Worm (Caenorhabditis elegans) whole organism, young adult: Measurements from ENCODE around the gene fbxa-51.
A peak's percentile ranks its signal among the peaks of the same experiment; 100 is the strongest.
"Not testable (repeated sequence)": the region's sequence is repeated elsewhere in the genome, so short reads cannot be mapped to it uniquely, and the experiment has no call there.

Experiments
- B0261.1 ChIP-seq: sonication (generic microtip); optimal IDR thresholded peaks from 2 replicates; lab custom pipeline; 2016; ENCODE audit warnings: mild to moderate bottlenecking, missing genetic modification characterization, moderate library complexity, missing compliant biosample characterization
- C17E4.6 ChIP-seq: fragments of 200-800 bp; sonication (Bioruptor generic); IDR thresholded peaks from 2 replicates; pipeline ENCODE4 v1.3.6; 2022; ENCODE audit warnings: missing genetic modification reagents, missing genetic modification characterization, missing compliant biosample characterization
- D2030.7 ChIP-seq: fragments of 200-800 bp; sonication (Bioruptor generic); IDR thresholded peaks from 2 replicates; pipeline ENCODE4 v1.3.6; 2022; ENCODE audit warnings: missing genetic modification reagents, missing genetic modification characterization, missing compliant biosample characterization
- Y79H2A.3 ChIP-seq: fragments of 200-800 bp; sonication (Bioruptor generic); conservative IDR thresholded peaks from 2 replicates; pipeline ENCODE4 v1.3.6; 2022; ENCODE audit warnings: missing genetic modification reagents, missing genetic modification characterization, missing compliant biosample characterization
- ZK185.1 ChIP-seq: sonication (generic microtip); optimal IDR thresholded peaks from 2 replicates; lab custom pipeline; 2016; ENCODE audit warnings: mild to moderate bottlenecking, missing genetic modification characterization, missing compliant biosample characterization; ENCODE audit not compliant: poor library complexity, severe bottlenecking
- aptf-3 ChIP-seq: fragments of 200-800 bp; sonication (Bioruptor generic); IDR thresholded peaks from 2 replicates; pipeline ENCODE4 v1.3.6; 2022; ENCODE audit warnings: missing genetic modification characterization, missing compliant biosample characterization
- athp-1 ChIP-seq: sonication (generic microtip); optimal IDR thresholded peaks from 2 replicates; lab custom pipeline; 2017; ENCODE audit warnings: mild to moderate bottlenecking, missing genetic modification characterization, missing compliant biosample characterization
- cebp-1 ChIP-seq, 2 experiments: fragments of 200-800 bp in 1 of 2; sonication (Bioruptor generic) in 1 of 2; sonication (generic microtip) in 1 of 2; IDR thresholded peaks in 1 of 2; optimal IDR thresholded peaks in 1 of 2; 2 replicates each; pipeline versions ENCODE4 v1.3.6 to Lab custom; 2017 to 2022; ENCODE audit warnings: missing compliant biosample characterization in 2 of 2, missing genetic modification characterization in 2 of 2, mild to moderate bottlenecking in 1 of 2, missing genetic modification reagents in 1 of 2, moderate library complexity in 1 of 2
- ceh-100 ChIP-seq: fragments of 200-800 bp; sonication (Bioruptor generic); IDR thresholded peaks from 2 replicates; pipeline ENCODE4 v1.3.6; 2022; ENCODE audit warnings: missing genetic modification reagents, missing genetic modification characterization, missing compliant biosample characterization
- ceh-91 ChIP-seq: fragments of 200-800 bp; sonication (Bioruptor generic); IDR thresholded peaks from 2 replicates; pipeline ENCODE4 v1.3.6; 2022; ENCODE audit warnings: missing genetic modification reagents, missing genetic modification characterization, missing compliant biosample characterization
- egrh-3 ChIP-seq: fragments of 200-800 bp; sonication (Bioruptor generic); IDR thresholded peaks from 2 replicates; pipeline ENCODE4 v1.3.6; 2022; ENCODE audit warnings: missing genetic modification reagents, missing genetic modification characterization, missing compliant biosample characterization
- hrde-1 ChIP-seq: sonication (generic microtip); optimal IDR thresholded peaks from 2 replicates; lab custom pipeline; 2016; ENCODE audit warnings: missing genetic modification characterization, mild to moderate bottlenecking, missing compliant biosample characterization, moderate library complexity, missing genotype, missing genetic modification reagents, borderline replicate concordance
- lag-1 ChIP-seq: fragments of 200-800 bp; sonication (Bioruptor generic); IDR thresholded peaks from 2 replicates; pipeline ENCODE4 v1.3.6; 2022; ENCODE audit warnings: missing genetic modification reagents, missing genetic modification characterization, missing compliant biosample characterization
- lin-26 ChIP-seq: fragments of 200-800 bp; sonication (Bioruptor generic); IDR thresholded peaks from 2 replicates; pipeline ENCODE4 v1.3.6; 2022; ENCODE audit warnings: missing genetic modification reagents, missing genetic modification characterization, missing compliant biosample characterization
- lin-35 ChIP-seq, 3 experiments: fragments of 150-350 bp in 2 of 3; sonication (generic microtip) in 1 of 3; optimal IDR thresholded peaks; 2 replicates each; lab custom pipeline; 2014 to 2018; ENCODE audit warnings: missing biosample characterization in 3 of 3, missing genetic modification characterization in 3 of 3, missing genetic modification reagents in 3 of 3
- lsl-1 ChIP-seq: fragments of 200-800 bp; sonication (Bioruptor generic); optimal IDR thresholded peaks from 2 replicates; lab custom pipeline; 2018; ENCODE audit warnings: mild to moderate bottlenecking, missing genetic modification characterization, moderate library complexity, missing compliant biosample characterization
- madf-6 ChIP-seq: fragments of 200-800 bp; sonication (Bioruptor generic); IDR thresholded peaks from 2 replicates; pipeline ENCODE4 v1.3.6; 2022; ENCODE audit warnings: missing genetic modification reagents, missing genetic modification characterization, missing compliant biosample characterization
- rpc-1 ChIP-seq, 2 experiments: fragments of 150-350 bp in 1 of 2; sonication (generic microtip) in 1 of 2; optimal IDR thresholded peaks; 2 replicates each; lab custom pipeline; 2014 to 2018; ENCODE audit warnings: missing biosample characterization in 1 of 2, missing genetic modification characterization in 1 of 2, missing genetic modification reagents in 1 of 2, missing genotype in 1 of 2
- sdz-38 ChIP-seq: sonication (generic microtip); optimal IDR thresholded peaks from 2 replicates; lab custom pipeline; 2016; ENCODE audit warnings: missing genotype, missing genetic modification characterization, missing compliant biosample characterization
- snpc-3.4 ChIP-seq: sonication (generic microtip); optimal IDR thresholded peaks from 2 replicates; lab custom pipeline; 2017; ENCODE audit warnings: missing genetic modification characterization, mild to moderate bottlenecking, missing compliant biosample characterization, antibody characterized with exemption, moderate library complexity, missing genotype, missing genetic modification reagents
- tbp1 ChIP-seq: fragments of 200-800 bp; sonication (Bioruptor generic); optimal IDR thresholded peaks from 2 replicates; lab custom pipeline; 2018; ENCODE audit warnings: mild to moderate bottlenecking, missing genetic modification characterization, missing compliant biosample characterization
- zfh-2 ChIP-seq: fragments of 200-800 bp; sonication (Bioruptor generic); conservative IDR thresholded peaks from 2 replicates; pipeline ENCODE4 v1.3.6; 2022; ENCODE audit warnings: missing genetic modification reagents, missing genetic modification characterization, missing compliant biosample characterization

The fbxa-51 gene

ce11 chrIII:1004464-1004863 is 42.4 kb downstream of the fbxa-51 start:
- TF ChIP-seq egrh-3 (no peak), sdz-38 (tag; lab: Kevin White, UChicago) (no peak), ceh-100 (GFP tag; lab: Robert Waterston, UW) (no peak), cebp-1 (GFP tag; IDR thresholded peaks at IDR 0.05; lab: Robert Waterston, UW) (peak; percentile 57; the same call in 1 of the 2 replicates), cebp-1 (tag; optimal IDR thresholded peaks at IDR 0.05; lab: Kevin White, UChicago) (peak; percentile 92), ZK185.1 (tag; lab: Kevin White, UChicago) (no peak), hrde-1 (tag; lab: Kevin White, UChicago) (no peak)

ce11 chrIII:1006206-1006605 is 44.1 kb downstream of the fbxa-51 start:
- TF ChIP-seq egrh-3, result peak; percentile 72
- TF ChIP-seq tbp1 (GFP tag; lab: Kevin White, UChicago), result peak; percentile 62
- not testable (repeated sequence) for TF ChIP-seq rpc-1 (optimal IDR thresholded peaks at IDR 0.05; lab: Kevin White, UChicago)
- peak; percentile 47 for TF ChIP-seq rpc-1 (tag; optimal IDR thresholded peaks at IDR 0.05; lab: Kevin White, UChicago)

ce11 chrIII:1007143-1007905 is 45.3 kb downstream of the fbxa-51 start:
- peak; percentile 72 for TF ChIP-seq tbp1 (GFP tag; lab: Kevin White, UChicago)
- peak; percentile 5 for TF ChIP-seq lsl-1 (GFP tag; lab: Kevin White, UChicago)
- 0 out of 2 replicates have a peak, but pooled peaks have one; percentile 46 for TF ChIP-seq zfh-2 (GFP tag; lab: Robert Waterston, UW)
- TF ChIP-seq rpc-1 (optimal IDR thresholded peaks at IDR 0.05; lab: Kevin White, UChicago), result no peak
- peak; percentile 40 for TF ChIP-seq rpc-1 (tag; optimal IDR thresholded peaks at IDR 0.05; lab: Kevin White, UChicago)
- no peak for TF ChIP-seq aptf-3 (GFP tag; lab: Robert Waterston, UW)
- no peak for TF ChIP-seq lin-35 (GFP tag; optimal IDR thresholded peaks at IDR 0.05; lab: Kevin White, UChicago)
- peak; percentile 39; the same call in 1 of the 2 replicates for TF ChIP-seq D2030.7 (GFP tag; lab: Robert Waterston, UW)

- TF ChIP-seq snpc-3.4 (tag; lab: Kevin White, UChicago) (no peak), athp-1 (no peak), lag-1 (no peak)
These were observed 46.0 kb downstream of the fbxa-51 start, which contains the start of gene clc-27 for ce11 chrIII:1008091-1008490. TSS of gene clc-27 (plus strand) at chrIII:1008391.

ce11 chrIII:1009034-1009433 is 47.0 kb downstream of the fbxa-51 start:
- not testable (repeated sequence) for TF ChIP-seq rpc-1 (optimal IDR thresholded peaks at IDR 0.05; lab: Kevin White, UChicago)
- TF ChIP-seq rpc-1 (tag; optimal IDR thresholded peaks at IDR 0.05; lab: Kevin White, UChicago), result peak; percentile 22
- TF ChIP-seq Y79H2A.3, result 0 out of 2 replicates have a peak, but pooled peaks have one; percentile 22
- TF ChIP-seq egrh-3, result peak; percentile 38; the same call in 1 of the 2 replicates
- TF ChIP-seq zfh-2 (GFP tag; lab: Robert Waterston, UW), result 0 out of 2 replicates have a peak, but pooled peaks have one; percentile 16
- TF ChIP-seq lin-26 (GFP tag; lab: Robert Waterston, UW), result 0 out of 2 replicates have a peak, but pooled peaks have one; percentile 52
- peak; percentile 26 for TF ChIP-seq tbp1 (GFP tag; lab: Kevin White, UChicago)

- TF ChIP-seq C17E4.6 (no peak), zfh-2 (GFP tag; lab: Robert Waterston, UW) (peak; percentile 50), madf-6 (no peak), egrh-3 (peak; percentile 26; the same call in 1 of the 2 replicates), ceh-91 (no peak), tbp1 (GFP tag; lab: Kevin White, UChicago) (peak; percentile 80), rpc-1 (optimal IDR thresholded peaks at IDR 0.05; lab: Kevin White, UChicago) (peak; percentile 3), rpc-1 (tag; optimal IDR thresholded peaks at IDR 0.05; lab: Kevin White, UChicago) (peak; percentile 58), B0261.1 (peak; percentile 5)
These were observed 47.7 kb downstream of the fbxa-51 start, which contains the start of gene clc-24 for ce11 chrIII:1009775-1010174. TSS of gene clc-24 (plus strand) at chrIII:1010037.
